Fruit fly (Drosophila melanogaster) Kc167 (cell line): ENCODE data around the gene CG13306.

Experiments
- Myc ChIP-seq: fragments of >200 bp; optimal IDR thresholded peaks from 2 replicates; lab custom pipeline; 2017; ENCODE audit warnings: missing external identifiers
- Sin3A ChIP-seq: fragments of >200 bp; optimal IDR thresholded peaks from 2 replicates; lab custom pipeline; 2018; ENCODE audit warnings: missing external identifiers
- h ChIP-seq: fragments of >200 bp; optimal IDR thresholded peaks from 3 replicates; lab custom pipeline; 2018; ENCODE audit warnings: missing external identifiers
- insv ChIP-seq: fragments of >200 bp; optimal IDR thresholded peaks from 3 replicates; lab custom pipeline; 2018; ENCODE audit warnings: missing external identifiers

- TF ChIP-seq h (lab: Kevin White, UChicago) (no peak), Sin3A (lab: Kevin White, UChicago) (no peak), Myc (lab: Kevin White, UChicago) (no peak), insv (lab: Kevin White, UChicago) (no peak)
These were observed 8.5 kb downstream of the CG13306 start for dm6 chr3L:8741051-8741468.
